Worm (Caenorhabditis elegans): Measurements from ENCODE around the gene mrpl-21.

DNA sequence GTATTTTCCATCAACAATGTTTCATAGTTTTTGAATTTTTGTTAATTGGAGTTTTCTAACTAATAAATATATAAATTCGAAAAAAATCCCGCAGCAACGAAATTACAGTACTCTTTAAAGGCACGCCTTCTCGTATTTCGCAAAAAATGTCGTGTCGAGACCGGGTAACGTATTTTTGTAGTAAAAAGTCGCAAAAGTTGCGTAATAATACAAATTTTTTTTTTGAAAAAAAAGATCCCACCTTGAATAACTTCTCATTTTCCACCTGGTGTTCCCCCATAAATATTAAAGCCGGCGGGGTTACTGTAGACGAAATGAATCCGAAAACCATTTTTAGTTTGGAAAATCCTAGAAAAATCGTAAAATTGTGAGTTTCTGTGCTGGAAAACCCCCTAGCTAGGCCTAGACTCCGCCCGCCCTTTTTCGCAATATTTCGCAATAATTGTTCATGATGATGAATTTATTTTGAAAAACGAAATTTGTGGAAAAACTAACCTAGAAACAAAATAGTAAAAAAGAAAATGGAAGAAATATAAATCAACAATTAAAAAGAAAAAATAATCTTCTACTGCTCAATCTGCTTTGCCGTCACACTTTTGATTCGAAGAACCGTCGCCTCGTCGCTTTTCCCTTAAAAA is 1.0 kb downstream of the mrpl-21 start, which contains the start of gene F43C1.7:
- no peak for TF ChIP-seq nhr-11 (tag; optimal IDR thresholded peaks at IDR 0.05)
- no peak for TF ChIP-seq nhr-12 (tag; optimal IDR thresholded peaks at IDR 0.05)
- TF ChIP-seq mep-1 (tag; optimal IDR thresholded peaks at IDR 0.05) = no peak
- no peak for TF ChIP-seq nhr-237 (tag; optimal IDR thresholded peaks at IDR 0.05)
- no peak for TF ChIP-seq fkh-10 (GFP tag; optimal IDR thresholded peaks at IDR 0.05)
- no peak for TF ChIP-seq ztf-4 (tag; optimal IDR thresholded peaks at IDR 0.05)
- TF ChIP-seq lin-15B (tag; optimal IDR thresholded peaks at IDR 0.05) = no peak
- TF ChIP-seq efl-1 (optimal IDR thresholded peaks at IDR 0.05) = no peak
- no peak for TF ChIP-seq efl-1 (GFP tag; optimal IDR thresholded peaks at IDR 0.05 in 1 of 2)

All from whole organism, L1 larva.